Worm (Caenorhabditis elegans) whole organism, young adult: ENCODE results near the gene srx-76.

Experiments
- B0336.3 ChIP-seq: fragments of 200-800 bp; sonication (Bioruptor generic); IDR thresholded peaks from 2 replicates; pipeline ENCODE4 v1.3.6; 2022; ENCODE audit warnings: missing genetic modification characterization, missing compliant biosample characterization
- C06A6.2 ChIP-seq: fragments of 200-800 bp; sonication (Bioruptor generic); conservative IDR thresholded peaks from 2 replicates; pipeline ENCODE4 v1.3.6; 2022; ENCODE audit warnings: missing genetic modification characterization, missing compliant biosample characterization
- D2030.7 ChIP-seq: fragments of 200-800 bp; sonication (Bioruptor generic); IDR thresholded peaks from 2 replicates; pipeline ENCODE4 v1.3.6; 2022; ENCODE audit warnings: missing genetic modification reagents, missing genetic modification characterization, missing compliant biosample characterization
- F22D6.2 ChIP-seq: sonication (generic microtip); optimal IDR thresholded peaks from 2 replicates; lab custom pipeline; 2016; ENCODE audit warnings: mild to moderate bottlenecking, missing genetic modification characterization, missing compliant biosample characterization
- F23B12.7 ChIP-seq: sonication (generic microtip); optimal IDR thresholded peaks from 2 replicates; lab custom pipeline; 2017; ENCODE audit warnings: missing genetic modification characterization, mild to moderate bottlenecking, missing compliant biosample characterization, antibody characterized with exemption, moderate library complexity; ENCODE audit not compliant: insufficient read depth
- F37B4.10 ChIP-seq: fragments of 200-800 bp; sonication (Bioruptor generic); IDR thresholded peaks from 2 replicates; pipeline ENCODE4 v1.3.6; 2022; ENCODE audit warnings: missing genetic modification characterization, missing compliant biosample characterization
- F52B5.7 ChIP-seq: sonication (generic microtip); optimal IDR thresholded peaks from 2 replicates; lab custom pipeline; 2016; ENCODE audit warnings: mild to moderate bottlenecking, missing genetic modification characterization, missing compliant biosample characterization
- K12H6.12 ChIP-seq: fragments of 200-800 bp; sonication (Bioruptor generic); optimal IDR thresholded peaks from 2 replicates; lab custom pipeline; 2018; ENCODE audit warnings: mild to moderate bottlenecking, missing genetic modification characterization, missing compliant biosample characterization
- T26A5.8 ChIP-seq: sonication (generic microtip); optimal IDR thresholded peaks from 2 replicates; lab custom pipeline; 2016; ENCODE audit warnings: missing genetic modification characterization, missing compliant biosample characterization
- ama-1 ChIP-seq, 3 experiments: fragments of 150-350 bp in 1 of 3; sonication (generic microtip) in 2 of 3; optimal IDR thresholded peaks; 2 replicates each; lab custom pipeline; 2014 to 2018; ENCODE audit warnings: missing biosample characterization in 2 of 3, missing genetic modification characterization in 2 of 3, missing genetic modification reagents in 2 of 3
- athp-1 ChIP-seq: sonication (generic microtip); optimal IDR thresholded peaks from 2 replicates; lab custom pipeline; 2017; ENCODE audit warnings: mild to moderate bottlenecking, missing genetic modification characterization, missing compliant biosample characterization
- attf-5 ChIP-seq: fragments of 200-800 bp; sonication (Bioruptor generic); optimal IDR thresholded peaks from 2 replicates; lab custom pipeline; 2018; ENCODE audit warnings: mild to moderate bottlenecking, missing genetic modification characterization, missing compliant biosample characterization
- bed-1 ChIP-seq: fragments of 200-800 bp; sonication (Bioruptor generic); IDR thresholded peaks from 2 replicates; pipeline ENCODE4 v1.3.6; 2022; ENCODE audit warnings: missing genetic modification reagents, missing genetic modification characterization, missing compliant biosample characterization
- cebp-1 ChIP-seq, 2 experiments: fragments of 200-800 bp in 1 of 2; sonication (Bioruptor generic) in 1 of 2; sonication (generic microtip) in 1 of 2; IDR thresholded peaks in 1 of 2; optimal IDR thresholded peaks in 1 of 2; 2 replicates each; pipeline versions ENCODE4 v1.3.6 to Lab custom; 2017 to 2022; ENCODE audit warnings: missing compliant biosample characterization in 2 of 2, missing genetic modification characterization in 2 of 2, mild to moderate bottlenecking in 1 of 2, missing genetic modification reagents in 1 of 2, moderate library complexity in 1 of 2
- chd-7 ChIP-seq: sonication (generic microtip); optimal IDR thresholded peaks from 2 replicates; lab custom pipeline; 2016; ENCODE audit warnings: mild to moderate bottlenecking, missing genetic modification characterization, moderate library complexity, missing compliant biosample characterization
- die-1 ChIP-seq: sonication (generic microtip); optimal IDR thresholded peaks from 2 replicates; lab custom pipeline; 2016; ENCODE audit warnings: missing genotype, mild to moderate bottlenecking, missing genetic modification characterization, missing compliant biosample characterization
- dox-1 ChIP-seq: fragments of 200-800 bp; sonication (Bioruptor generic); IDR thresholded peaks from 2 replicates; pipeline ENCODE4 v1.3.6; 2022; ENCODE audit warnings: missing genetic modification reagents, missing genetic modification characterization, missing compliant biosample characterization
- dpff-1 ChIP-seq: sonication (generic microtip); optimal IDR thresholded peaks from 2 replicates; lab custom pipeline; 2017; ENCODE audit warnings: mild to moderate bottlenecking, missing genetic modification characterization, missing compliant biosample characterization
- efl-1 ChIP-seq: fragments of 150-350 bp; optimal IDR thresholded peaks from 2 replicates; lab custom pipeline; 2014; ENCODE audit warnings: missing biosample characterization, missing genetic modification reagents, missing genetic modification characterization
- egl-44 ChIP-seq: fragments of 200-800 bp; sonication (Bioruptor generic); IDR thresholded peaks from 2 replicates; pipeline ENCODE4 v1.3.6; 2022; ENCODE audit warnings: missing genetic modification reagents, missing genetic modification characterization, missing compliant biosample characterization
- egrh-3 ChIP-seq: fragments of 200-800 bp; sonication (Bioruptor generic); IDR thresholded peaks from 2 replicates; pipeline ENCODE4 v1.3.6; 2022; ENCODE audit warnings: missing genetic modification reagents, missing genetic modification characterization, missing compliant biosample characterization
- fkh-3 ChIP-seq: sonication (generic microtip); optimal IDR thresholded peaks from 2 replicates; lab custom pipeline; 2016; ENCODE audit warnings: mild to moderate bottlenecking, missing genetic modification characterization, missing compliant biosample characterization
- lag-1 ChIP-seq: fragments of 200-800 bp; sonication (Bioruptor generic); IDR thresholded peaks from 2 replicates; pipeline ENCODE4 v1.3.6; 2022; ENCODE audit warnings: missing genetic modification reagents, missing genetic modification characterization, missing compliant biosample characterization
- let-526 ChIP-seq: fragments of 200-800 bp; sonication (Bioruptor generic); IDR thresholded peaks from 2 replicates; pipeline ENCODE4 v1.3.6; 2022; ENCODE audit warnings: missing genetic modification reagents, missing genetic modification characterization, missing compliant biosample characterization
- lin-26 ChIP-seq: fragments of 200-800 bp; sonication (Bioruptor generic); IDR thresholded peaks from 2 replicates; pipeline ENCODE4 v1.3.6; 2022; ENCODE audit warnings: missing genetic modification reagents, missing genetic modification characterization, missing compliant biosample characterization
- lin-35 ChIP-seq, 3 experiments: fragments of 150-350 bp in 2 of 3; sonication (generic microtip) in 1 of 3; optimal IDR thresholded peaks; 2 replicates each; lab custom pipeline; 2014 to 2018; ENCODE audit warnings: missing biosample characterization in 3 of 3, missing genetic modification characterization in 3 of 3, missing genetic modification reagents in 3 of 3
- lin-40 ChIP-seq: sonication (generic microtip); optimal IDR thresholded peaks from 2 replicates; lab custom pipeline; 2016; ENCODE audit warnings: missing genetic modification characterization, mild to moderate bottlenecking, missing compliant biosample characterization, missing genotype, missing genetic modification reagents
- lin-54 ChIP-seq: fragments of 200-800 bp; sonication (Bioruptor generic); optimal IDR thresholded peaks from 2 replicates; lab custom pipeline; 2018; ENCODE audit warnings: mild to moderate bottlenecking, missing genetic modification characterization, missing compliant biosample characterization
- mcd-1 ChIP-seq: fragments of 200-800 bp; sonication (Bioruptor generic); IDR thresholded peaks from 2 replicates; pipeline ENCODE4 v1.3.6; 2022; ENCODE audit warnings: missing genetic modification reagents, missing genetic modification characterization, missing compliant biosample characterization
- mel-28 ChIP-seq: sonication (generic microtip); optimal IDR thresholded peaks from 2 replicates; lab custom pipeline; 2016; ENCODE audit warnings: borderline replicate concordance, mild to moderate bottlenecking, missing genetic modification characterization, missing compliant biosample characterization
- mxl-1 ChIP-seq: sonication (generic microtip); optimal IDR thresholded peaks from 2 replicates; lab custom pipeline; 2016; ENCODE audit warnings: missing genetic modification characterization, missing compliant biosample characterization
- nfyb-1 ChIP-seq: fragments of 200-800 bp; sonication (Bioruptor generic); IDR thresholded peaks from 2 replicates; pipeline ENCODE4 v1.3.6; 2022; ENCODE audit warnings: missing genetic modification reagents, missing genetic modification characterization, missing compliant biosample characterization
- nhr-179 ChIP-seq: sonication (generic microtip); optimal IDR thresholded peaks from 2 replicates; lab custom pipeline; 2016; ENCODE audit warnings: mild to moderate bottlenecking, missing genetic modification characterization, missing compliant biosample characterization
- nhr-80 ChIP-seq: sonication (generic microtip); optimal IDR thresholded peaks from 2 replicates; lab custom pipeline; 2016; ENCODE audit warnings: missing genetic modification characterization, missing compliant biosample characterization
- pha-4 ChIP-seq: fragments of 150-350 bp; sonication (generic microtip); optimal IDR thresholded peaks from 2 replicates; lab custom pipeline; 2014; ENCODE audit warnings: missing biosample characterization, missing genetic modification reagents, missing genetic modification characterization
- rec-8 ChIP-seq, 2 experiments: sonication (generic microtip); optimal IDR thresholded peaks; 2 replicates each; lab custom pipeline; 2016; ENCODE audit warnings: mild to moderate bottlenecking in 2 of 2, missing genetic modification characterization in 2 of 2, missing genetic modification reagents in 2 of 2, missing genotype in 2 of 2, missing biosample characterization in 1 of 2, missing compliant biosample characterization in 1 of 2, moderate library complexity in 1 of 2
- sdz-38 ChIP-seq: sonication (generic microtip); optimal IDR thresholded peaks from 2 replicates; lab custom pipeline; 2016; ENCODE audit warnings: missing genotype, missing genetic modification characterization, missing compliant biosample characterization
- snpc-4 ChIP-seq, 5 experiments: fragments of 150-350 bp in 1 of 5; sonication (generic microtip) in 4 of 5; optimal IDR thresholded peaks; 2 replicates each; lab custom pipeline; 2014 to 2018; ENCODE audit warnings: missing genetic modification characterization in 5 of 5, missing biosample characterization in 3 of 5, antibody characterized with exemption in 2 of 5, mild to moderate bottlenecking in 2 of 5, missing compliant biosample characterization in 2 of 5, missing genotype in 2 of 5, moderate library complexity in 2 of 5, missing genetic modification reagents in 1 of 5
- somi-1 ChIP-seq: fragments of 200-800 bp; sonication (Bioruptor generic); optimal IDR thresholded peaks from 2 replicates; lab custom pipeline; 2018; ENCODE audit warnings: mild to moderate bottlenecking, missing genetic modification characterization, missing compliant biosample characterization
- tbp1 ChIP-seq: fragments of 200-800 bp; sonication (Bioruptor generic); optimal IDR thresholded peaks from 2 replicates; lab custom pipeline; 2018; ENCODE audit warnings: mild to moderate bottlenecking, missing genetic modification characterization, missing compliant biosample characterization
- xnd-1 ChIP-seq: sonication (generic microtip); optimal IDR thresholded peaks from 2 replicates; lab custom pipeline; 2016; ENCODE audit warnings: missing genotype, missing genetic modification reagents, missing genetic modification characterization, missing compliant biosample characterization
- ztf-26 ChIP-seq: sonication (generic microtip); optimal IDR thresholded peaks from 2 replicates; lab custom pipeline; 2017; ENCODE audit warnings: missing genetic modification characterization, missing compliant biosample characterization
- ztf-28 ChIP-seq: fragments of 200-800 bp; sonication (Bioruptor generic); IDR thresholded peaks from 2 replicates; pipeline ENCODE4 v1.3.6; 2022; ENCODE audit warnings: missing genetic modification reagents, missing genetic modification characterization, missing compliant biosample characterization

The srx-76 gene

ce11 chrV:11885939-11886338 is 5.7 kb upstream of the srx-76 start (continued):
- TF ChIP-seq egrh-3 (GFP tag; lab: Robert Waterston, UW) (no peak), nhr-179 (no peak), dpff-1 (tag; lab: Kevin White, UChicago) (no peak), T26A5.8 (no peak), pha-4 (peak; percentile 47), ztf-26 (tag; lab: Kevin White, UChicago) (peak; percentile 63), let-526 (GFP tag; lab: Robert Waterston, UW) (peak; percentile 30; the same call in 1 of the 2 replicates)

- no peak for TF ChIP-seq egrh-3 (GFP tag; lab: Robert Waterston, UW)
- TF ChIP-seq lin-40 (tag; lab: Kevin White, UChicago): peak; percentile 47
- TF ChIP-seq ztf-28: no peak
- no peak for TF ChIP-seq snpc-4 (GFP tag; optimal IDR thresholded peaks at IDR 0.05; lab: Kevin White, UChicago)
- TF ChIP-seq snpc-4 (tag; optimal IDR thresholded peaks at IDR 0.05; lab: Kevin White, UChicago): no peak
- TF ChIP-seq mcd-1: no peak
- no peak for TF ChIP-seq F37B4.10 (GFP tag; lab: Robert Waterston, UW)
- TF ChIP-seq C06A6.2: peak; percentile 52
- peak; percentile 95 for TF ChIP-seq ama-1 (optimal IDR thresholded peaks at IDR 0.05; lab: Kevin White, UChicago)
- no peak for TF ChIP-seq ama-1 (GFP tag; optimal IDR thresholded peaks at IDR 0.05; lab: Kevin White, UChicago)
- no peak for TF ChIP-seq sdz-38 (tag; lab: Kevin White, UChicago)
- peak; percentile 59 for TF ChIP-seq F52B5.7 (tag; lab: Kevin White, UChicago)
- no peak for TF ChIP-seq fkh-3 (tag; lab: Kevin White, UChicago)
- no peak for TF ChIP-seq D2030.7 (GFP tag; lab: Robert Waterston, UW)
- TF ChIP-seq nfyb-1 (GFP tag; lab: Robert Waterston, UW): no peak
- TF ChIP-seq somi-1 (GFP tag; lab: Kevin White, UChicago): peak; percentile 92
- peak; percentile 79 for TF ChIP-seq F22D6.2 (tag; lab: Kevin White, UChicago)
- no peak for TF ChIP-seq B0336.3 (GFP tag; lab: Robert Waterston, UW)
- TF ChIP-seq rec-8 (tag; optimal IDR thresholded peaks at IDR 0.05; lab: Kevin White, UChicago): no peak
- TF ChIP-seq tbp1 (GFP tag; lab: Kevin White, UChicago): peak; percentile 48
- peak in 1 of 3 experiments; percentile 20 for TF ChIP-seq lin-35 (GFP tag; optimal IDR thresholded peaks at IDR 0.05; lab: Kevin White, UChicago)
- TF ChIP-seq mxl-1 (tag; lab: Kevin White, UChicago): no peak
- TF ChIP-seq efl-1 (GFP tag; lab: Kevin White, UChicago): no peak
- peak; percentile 93 for TF ChIP-seq ztf-26 (tag; lab: Kevin White, UChicago)
- TF ChIP-seq nhr-80 (tag; lab: Kevin White, UChicago): peak; percentile 45
- TF ChIP-seq attf-5 (GFP tag; lab: Kevin White, UChicago): peak; percentile 37
- peak; percentile 30 for TF ChIP-seq chd-7 (tag; lab: Kevin White, UChicago)
- no peak for TF ChIP-seq lin-54 (GFP tag; lab: Kevin White, UChicago)
- peak; percentile 24; the same call in 1 of the 2 replicates for TF ChIP-seq dox-1
- TF ChIP-seq mel-28 (tag; lab: Kevin White, UChicago): no peak
- no peak for TF ChIP-seq bed-1
- no peak for TF ChIP-seq cebp-1 (GFP tag; IDR thresholded peaks at IDR 0.05; lab: Robert Waterston, UW)
- TF ChIP-seq cebp-1 (tag; optimal IDR thresholded peaks at IDR 0.05; lab: Kevin White, UChicago): peak; percentile 58
- TF ChIP-seq lag-1 (GFP tag; lab: Robert Waterston, UW): 0 out of 2 replicates have a peak, but pooled peaks have one; percentile 79
- TF ChIP-seq K12H6.12 (tag; lab: Kevin White, UChicago): no peak
- TF ChIP-seq athp-1: no peak
- TF ChIP-seq die-1 (tag; lab: Kevin White, UChicago): peak; percentile 36
- 0 out of 2 replicates have a peak, but pooled peaks have one; percentile 57 for TF ChIP-seq egl-44 (GFP tag; lab: Robert Waterston, UW)
- TF ChIP-seq lin-26: peak; percentile 51
- no peak for TF ChIP-seq F23B12.7 (tag; lab: Kevin White, UChicago)
- TF ChIP-seq xnd-1 (tag; lab: Kevin White, UChicago): no peak
These were observed 3.6 kb upstream of the srx-76 start, which contains the start of gene adh-1 for ce11 chrV:11887988-11888499. Gene adh-1, plus strand, starts transcription at chrV:11888248.
